Fruit fly (Drosophila melanogaster) whole organism, embryonic: ENCODE results near the gene papi.

ENCODE experiments used
- ATbp ChIP-seq: fragments of 200-800 bp; sonication (Bioruptor generic); optimal IDR thresholded peaks from 2 replicates; lab custom pipeline; 2017; ENCODE audit warnings: missing biosample characterization, mild to moderate bottlenecking, missing genetic modification characterization, missing genetic modification reagents
- Asciz ChIP-seq: fragments of 200-800 bp; sonication (Bioruptor generic); optimal IDR thresholded peaks from 2 replicates; lab custom pipeline; 2017; ENCODE audit warnings: missing biosample characterization, mild to moderate bottlenecking, missing genetic modification characterization, missing genetic modification reagents
- B-H1 ChIP-seq: fragments of 200-800 bp; sonication (Bioruptor generic); IDR thresholded peaks from 3 replicates; pipeline ENCODE4 v1.3.6; 2022; ENCODE audit warnings: missing biosample characterization, missing genetic modification characterization
- Bgb ChIP-seq: fragments of 200-800 bp; sonication (Bioruptor generic); IDR thresholded peaks from 2 replicates; pipeline ENCODE4 v1.3.6; 2022; ENCODE audit warnings: missing biosample characterization, missing genetic modification characterization; ENCODE audit not compliant: partially characterized antibody
- CG11560 ChIP-seq: fragments of 200-800 bp; sonication (Bioruptor generic); IDR thresholded peaks from 3 replicates; pipeline ENCODE4 v1.3.6; 2022; ENCODE audit warnings: missing biosample characterization, missing genetic modification characterization
- CG12769 ChIP-seq: fragments of 200-800 bp; sonication (Bioruptor generic); optimal IDR thresholded peaks from 2 replicates; lab custom pipeline; 2019; ENCODE audit warnings: missing biosample characterization, mild to moderate bottlenecking, missing genetic modification characterization, moderate library complexity
- CG13624 ChIP-seq: fragments of 200-800 bp; sonication (Bioruptor generic); optimal IDR thresholded peaks from 2 replicates; lab custom pipeline; 2016; ENCODE audit warnings: missing biosample characterization, missing genetic modification characterization
- CG14050 ChIP-seq: fragments of 200-800 bp; sonication (Bioruptor generic); IDR thresholded peaks from 3 replicates; pipeline ENCODE4 v1.3.6; 2022; ENCODE audit warnings: missing biosample characterization, missing genetic modification characterization
- CG15696 ChIP-seq: fragments of 200-800 bp; sonication (Bioruptor generic); optimal IDR thresholded peaks from 2 replicates; lab custom pipeline; 2019; ENCODE audit warnings: missing biosample characterization, mild to moderate bottlenecking, missing genetic modification characterization, moderate library complexity
- CG16813 ChIP-seq: fragments of 200-800 bp; sonication (Bioruptor generic); IDR thresholded peaks from 3 replicates; pipeline ENCODE4 v1.3.6; 2022; ENCODE audit warnings: missing biosample characterization, missing genetic modification characterization; ENCODE audit not compliant: partially characterized antibody
- CG2202 ChIP-seq: fragments of 200-800 bp; sonication (Bioruptor generic); optimal IDR thresholded peaks from 2 replicates; lab custom pipeline; 2018; ENCODE audit warnings: missing biosample characterization, mild to moderate bottlenecking, missing genetic modification characterization
- CG31224 ChIP-seq: fragments of 200-800 bp; sonication (Bioruptor generic); IDR thresholded peaks from 2 replicates; pipeline ENCODE4 v1.3.6; 2022; ENCODE audit warnings: missing biosample characterization, missing genetic modification characterization
- CG32532 ChIP-seq: fragments of 200-800 bp; sonication (Bioruptor generic); IDR thresholded peaks from 2 replicates; pipeline ENCODE4 v1.3.6; 2022; ENCODE audit warnings: missing biosample characterization, missing genetic modification characterization
- CG3838 ChIP-seq: fragments of 200-800 bp; sonication (Bioruptor generic); optimal IDR thresholded peaks from 3 replicates; lab custom pipeline; 2016; ENCODE audit warnings: missing biosample characterization, missing genetic modification characterization
- CG4854 ChIP-seq: fragments of 200-800 bp; sonication (Bioruptor generic); optimal IDR thresholded peaks from 2 replicates; lab custom pipeline; 2016; ENCODE audit warnings: missing biosample characterization, missing genetic modification characterization, inconsistent platforms
- CG7963 ChIP-seq: fragments of 200-800 bp; sonication (Bioruptor generic); IDR thresholded peaks from 3 replicates; pipeline ENCODE4 v1.3.6; 2022; ENCODE audit warnings: missing biosample characterization, missing genetic modification characterization; ENCODE audit not compliant: partially characterized antibody
- CG8478 ChIP-seq: fragments of >200 bp; optimal IDR thresholded peaks from 2 replicates; lab custom pipeline; 2018
- CG8765 ChIP-seq: fragments of 200-800 bp; sonication (Bioruptor generic); IDR thresholded peaks from 2 replicates; pipeline ENCODE4 v1.3.6; 2022; ENCODE audit warnings: missing biosample characterization, missing genetic modification characterization
- Dad ChIP-seq: fragments of 200-800 bp; sonication (Bioruptor generic); optimal IDR thresholded peaks from 3 replicates; lab custom pipeline; 2016; ENCODE audit warnings: missing biosample characterization, missing genetic modification characterization
- Dfd ChIP-seq, 2 experiments: fragments of >200 bp; optimal IDR thresholded peaks; 2 replicates each; lab custom pipeline; 2017; ENCODE audit warnings: missing biosample characterization in 2 of 2, missing genetic modification characterization in 2 of 2
- Doc3 ChIP-seq: fragments of 200-800 bp; sonication (Bioruptor generic); IDR thresholded peaks from 3 replicates; pipeline ENCODE4 v1.3.6; 2022; ENCODE audit warnings: missing biosample characterization, missing genetic modification characterization; ENCODE audit not compliant: partially characterized antibody
- Eip74EF ChIP-seq, 2 experiments: fragments of 200-800 bp in 1 of 2; fragments of >200 bp in 1 of 2; sonication (Bioruptor generic) in 1 of 2; optimal IDR thresholded peaks; 2 replicates each; lab custom pipeline; 2017 to 2019; ENCODE audit warnings: missing biosample characterization in 2 of 2, missing genetic modification characterization in 2 of 2, mild to moderate bottlenecking in 1 of 2, moderate library complexity in 1 of 2
- HLH4C ChIP-seq: fragments of 200-800 bp; sonication (Bioruptor generic); IDR thresholded peaks from 3 replicates; pipeline ENCODE4 v1.3.6; 2022; ENCODE audit warnings: missing biosample characterization, missing genetic modification characterization; ENCODE audit not compliant: partially characterized antibody
- Med ChIP-seq: fragments of 200-800 bp; sonication (Bioruptor generic); peaks from one replicate; lab custom pipeline; 2016; ENCODE audit warnings: missing biosample characterization, missing genetic modification characterization, mild to moderate bottlenecking, inconsistent platforms, moderate library complexity
- Oaz ChIP-seq: fragments of 200-800 bp; sonication (Bioruptor generic); IDR thresholded peaks from 2 replicates; pipeline ENCODE4 v1.3.6; 2022; ENCODE audit warnings: missing biosample characterization, missing genetic modification characterization
- Six4 ChIP-seq: fragments of 200-800 bp; sonication (Bioruptor generic); optimal IDR thresholded peaks from 2 replicates; lab custom pipeline; 2016; ENCODE audit warnings: missing biosample characterization, missing genetic modification characterization
- amos ChIP-seq: fragments of 200-800 bp; sonication (Bioruptor generic); IDR thresholded peaks from 2 replicates; pipeline ENCODE4 v1.3.6; 2022; ENCODE audit warnings: missing biosample characterization, missing genetic modification characterization; ENCODE audit not compliant: partially characterized antibody
- ara ChIP-seq: fragments of 200-800 bp; sonication (Bioruptor generic); IDR thresholded peaks from 2 replicates; pipeline ENCODE4 v1.3.6; 2022; ENCODE audit warnings: missing biosample characterization, missing genetic modification characterization
- ato ChIP-seq: fragments of 200-800 bp; sonication (Bioruptor generic); IDR thresholded peaks from 2 replicates; pipeline ENCODE4 v1.3.6; 2022; ENCODE audit warnings: missing biosample characterization, missing genetic modification characterization; ENCODE audit not compliant: partially characterized antibody
- cg ChIP-seq: fragments of 200-800 bp; sonication (Bioruptor generic); optimal IDR thresholded peaks from 3 replicates; lab custom pipeline; 2019; ENCODE audit warnings: missing biosample characterization, mild to moderate bottlenecking, missing genetic modification characterization, moderate library complexity
- ci ChIP-seq: fragments of 200-800 bp; sonication (Bioruptor generic); IDR thresholded peaks from 3 replicates; pipeline ENCODE4 v1.3.6; 2022; ENCODE audit warnings: missing biosample characterization, missing genetic modification characterization
- dmrt99B ChIP-seq: fragments of 200-800 bp; sonication (Bioruptor generic); optimal IDR thresholded peaks from 2 replicates; lab custom pipeline; 2018; ENCODE audit warnings: missing biosample characterization, mild to moderate bottlenecking, missing genetic modification characterization, moderate library complexity
- dpn ChIP-seq, 2 experiments: fragments of 200-800 bp; sonication (Bioruptor generic); optimal IDR thresholded peaks; 3 replicates each; lab custom pipeline; 2016; ENCODE audit warnings: missing biosample characterization in 2 of 2, missing genetic modification characterization in 2 of 2
- en ChIP-seq: fragments of 200-800 bp; sonication (Bioruptor generic); optimal IDR thresholded peaks from 2 replicates; lab custom pipeline; 2016; ENCODE audit warnings: missing biosample characterization, missing genetic modification characterization
- hkb ChIP-seq, 2 experiments: fragments of 200-800 bp in 1 of 2; fragments of >200 bp in 1 of 2; sonication (Bioruptor generic) in 1 of 2; IDR thresholded peaks in 1 of 2; optimal IDR thresholded peaks in 1 of 2; 2 replicates each; pipeline versions ENCODE4 v1.3.6 to Lab custom; 2017 to 2022; ENCODE audit warnings: missing biosample characterization in 1 of 2, missing genetic modification characterization in 1 of 2
- inv ChIP-seq: fragments of 200-800 bp; sonication (Bioruptor generic); IDR thresholded peaks from 2 replicates; pipeline ENCODE4 v1.3.6; 2022; ENCODE audit warnings: missing biosample characterization, missing genetic modification characterization; ENCODE audit not compliant: partially characterized antibody
- kah ChIP-seq: fragments of 200-800 bp; sonication (Bioruptor generic); optimal IDR thresholded peaks from 2 replicates; lab custom pipeline; 2018; ENCODE audit warnings: missing biosample characterization, mild to moderate bottlenecking, missing genetic modification characterization
- p53 ChIP-seq: fragments of 200-800 bp; sonication (Bioruptor generic); optimal IDR thresholded peaks from 2 replicates; lab custom pipeline; 2016; ENCODE audit warnings: missing biosample characterization, missing genetic modification characterization
- phol ChIP-seq: fragments of 200-800 bp; sonication (Bioruptor generic); optimal IDR thresholded peaks from 3 replicates; lab custom pipeline; 2018; ENCODE audit warnings: missing biosample characterization, mild to moderate bottlenecking, missing genetic modification characterization, moderate library complexity
- tin ChIP-seq: fragments of 200-800 bp; sonication (Bioruptor generic); optimal IDR thresholded peaks from 3 replicates; lab custom pipeline; 2016; ENCODE audit warnings: missing biosample characterization, missing genetic modification characterization
- tll ChIP-seq, 2 experiments: fragments of 200-800 bp in 1 of 2; fragments of >200 bp in 1 of 2; sonication (Bioruptor generic) in 1 of 2; optimal IDR thresholded peaks; 2 replicates each; lab custom pipeline; 2017 to 2019; ENCODE audit warnings: missing biosample characterization in 2 of 2, missing genetic modification characterization in 2 of 2, mild to moderate bottlenecking in 1 of 2, moderate library complexity in 1 of 2
- twi ChIP-seq: fragments of 200-800 bp; optimal IDR thresholded peaks from 2 replicates; lab custom pipeline; 2019; ENCODE audit warnings: missing biosample characterization, mild to moderate bottlenecking, missing genetic modification characterization, moderate library complexity
- vnd ChIP-seq: fragments of 200-800 bp; sonication (Bioruptor generic); IDR thresholded peaks from 3 replicates; pipeline ENCODE4 v1.3.6; 2022; ENCODE audit warnings: missing biosample characterization, missing genetic modification characterization; ENCODE audit not compliant: partially characterized antibody
- zf30C ChIP-seq: fragments of 200-800 bp; sonication (Bioruptor generic); optimal IDR thresholded peaks from 3 replicates; lab custom pipeline; 2018; ENCODE audit warnings: missing biosample characterization, mild to moderate bottlenecking, missing genetic modification characterization

papi gene

dm6 chr2L:2180120-2180539 lies 40.4 kb upstream of the papi start (continued):
- TF ChIP-seq CG2202 (tag; lab: Kevin White, UChicago), result peak; percentile 82
- TF ChIP-seq Eip74EF (GFP tag; optimal IDR thresholded peaks at IDR 0.05; lab: Kevin White, UChicago), result peak in 1 of 2 experiments; percentile 92
- TF ChIP-seq Dad (GFP tag; lab: Kevin White, UChicago), result peak; percentile 85
- no peak for TF ChIP-seq hkb (optimal IDR thresholded peaks at IDR 0.05; lab: Kevin White, UChicago)
- TF ChIP-seq hkb (GFP tag; IDR thresholded peaks at IDR 0.05; lab: Robert Waterston, UW), result peak; percentile 95
- peak; percentile 60 for TF ChIP-seq CG13624 (GFP tag; lab: Kevin White, UChicago)

dm6 chr2L:2180665-2181064 lies 39.9 kb upstream of the papi start:
- no peak for TF ChIP-seq CG4854 (GFP tag; lab: Kevin White, UChicago)
- TF ChIP-seq Oaz (GFP tag; lab: Robert Waterston, UW), result no peak
- peak; percentile 95 for TF ChIP-seq twi (tag; lab: Kevin White, UChicago)
- TF ChIP-seq CG14050, result no peak
- no peak for TF ChIP-seq B-H1
- peak; percentile 20 for TF ChIP-seq CG12769 (tag; lab: Kevin White, UChicago)
- no peak for TF ChIP-seq CG31224
- TF ChIP-seq Dfd (GFP tag; optimal IDR thresholded peaks at IDR 0.05; lab: Kevin White, UChicago), result no peak
- peak; percentile 47 for TF ChIP-seq cg (GFP tag; lab: Kevin White, UChicago)
- TF ChIP-seq Asciz (GFP tag; lab: Kevin White, UChicago), result no peak
- TF ChIP-seq tin (GFP tag; lab: Kevin White, UChicago), result no peak
- TF ChIP-seq p53 (GFP tag; lab: Kevin White, UChicago), result no peak
- no peak for TF ChIP-seq CG32532

dm6 chr2L:2181971-2182643 lies 38.4 kb upstream of the papi start:
- TF ChIP-seq kah (GFP tag; lab: Kevin White, UChicago), result peak; percentile 81
- no peak for TF ChIP-seq dmrt99B (tag; lab: Kevin White, UChicago)
- TF ChIP-seq CG11560 (tag; lab: Robert Waterston, UW), result no peak
- peak; percentile 73 for TF ChIP-seq Six4 (GFP tag; lab: Kevin White, UChicago)
- peak in 1 of 2 experiments; percentile 9 for TF ChIP-seq dpn (GFP tag; optimal IDR thresholded peaks at IDR 0.05; lab: Kevin White, UChicago)
- TF ChIP-seq ato (GFP tag; lab: Robert Waterston, UW), result 0 out of 2 replicates have a peak, but pooled peaks have one; percentile 15
- TF ChIP-seq ci (GFP tag; lab: Robert Waterston, UW), result 0 out of 3 replicates have a peak, but pooled peaks have one; percentile 40
- no peak for TF ChIP-seq phol (tag; lab: Kevin White, UChicago)
- TF ChIP-seq Bgb (GFP tag; lab: Robert Waterston, UW), result peak; percentile 42; the same call in 1 of the 2 replicates
- peak; percentile 70 for TF ChIP-seq CG7963 (GFP tag; lab: Robert Waterston, UW)
- TF ChIP-seq ATbp (GFP tag; lab: Kevin White, UChicago), result no peak
- TF ChIP-seq vnd (GFP tag; lab: Robert Waterston, UW), result 0 out of 3 replicates have a peak, but pooled peaks have one; percentile 40
- TF ChIP-seq CG31224, result peak; percentile 42; the same call in 1 of the 2 replicates
- peak; percentile 63 for TF ChIP-seq HLH4C (GFP tag; lab: Robert Waterston, UW)
- TF ChIP-seq en (GFP tag; lab: Kevin White, UChicago), result no peak
- TF ChIP-seq cg (GFP tag; lab: Kevin White, UChicago), result peak; percentile 75
- peak in 1 of 2 experiments; percentile 23 for TF ChIP-seq tll (GFP tag; optimal IDR thresholded peaks at IDR 0.05; lab: Kevin White, UChicago)
- TF ChIP-seq CG3838 (GFP tag; lab: Kevin White, UChicago), result no peak
- TF ChIP-seq inv (GFP tag; lab: Robert Waterston, UW), result peak; percentile 34; the same call in 1 of the 2 replicates
- TF ChIP-seq CG15696 (tag; lab: Kevin White, UChicago), result peak; percentile 52
- TF ChIP-seq CG8478 (lab: Kevin White, UChicago), result peak; percentile 66
- peak; percentile 21; the same call in 1 of the 2 replicates for TF ChIP-seq amos (GFP tag; lab: Robert Waterston, UW)
- peak; percentile 99 for TF ChIP-seq zf30C (GFP tag; lab: Kevin White, UChicago)
- peak; percentile 16; the same call in 1 of the 2 replicates for TF ChIP-seq CG8765 (GFP tag; lab: Robert Waterston, UW)
- peak; percentile 7 for TF ChIP-seq Med (GFP tag; lab: Kevin White, UChicago)
- peak; percentile 63 for TF ChIP-seq CG16813 (GFP tag; lab: Robert Waterston, UW)
- peak; percentile 20; the same call in 1 of the 2 replicates for TF ChIP-seq ara (GFP tag; lab: Robert Waterston, UW)
- TF ChIP-seq Doc3 (GFP tag; lab: Robert Waterston, UW), result no peak
